Worm (Caenorhabditis elegans) whole organism, early embryonic: Measurements from ENCODE around the gene F49E2.5.

Source experiments
- B0310.2 ChIP-seq: sonication (generic microtip); optimal IDR thresholded peaks from 2 replicates; lab custom pipeline; 2016; ENCODE audit warnings: mild to moderate bottlenecking, missing genetic modification characterization, missing compliant biosample characterization
- F13C5.2 ChIP-seq: sonication (generic microtip); optimal IDR thresholded peaks from 2 replicates; lab custom pipeline; 2017; ENCODE audit warnings: mild to moderate bottlenecking, missing genetic modification characterization, inconsistent platforms, missing compliant biosample characterization
- aly-1 ChIP-seq: sonication (generic microtip); optimal IDR thresholded peaks from 2 replicates; lab custom pipeline; 2016; ENCODE audit warnings: missing genetic modification characterization, missing compliant biosample characterization
- ama-1 ChIP-seq: fragments of 150-350 bp; optimal IDR thresholded peaks from 2 replicates; lab custom pipeline; 2014
- ceh-13 ChIP-seq: fragments of 200-800 bp; sonication (Bioruptor generic); optimal IDR thresholded peaks from 2 replicates; lab custom pipeline; 2018; ENCODE audit warnings: mild to moderate bottlenecking, missing genetic modification characterization, missing compliant biosample characterization
- ets-7 ChIP-seq: sonication (generic microtip); optimal IDR thresholded peaks from 2 replicates; lab custom pipeline; 2016; ENCODE audit warnings: missing genotype, missing genetic modification characterization, missing compliant biosample characterization
- flt-1 ChIP-seq: fragments of 200-800 bp; sonication (Bioruptor generic); IDR thresholded peaks from 2 replicates; pipeline ENCODE4 v1.3.6; 2022; ENCODE audit warnings: missing genetic modification characterization, missing compliant biosample characterization
- hmbx-1 ChIP-seq: sonication (generic microtip); optimal IDR thresholded peaks from 2 replicates; lab custom pipeline; 2016; ENCODE audit warnings: mild to moderate bottlenecking, missing genetic modification characterization, missing compliant biosample characterization
- hnd-1 ChIP-seq: sonication (generic microtip); optimal IDR thresholded peaks from 2 replicates; lab custom pipeline; 2016; ENCODE audit warnings: missing genetic modification characterization, missing compliant biosample characterization
- scrt-1 ChIP-seq: fragments of 200-800 bp; sonication (Bioruptor generic); IDR thresholded peaks from 2 replicates; pipeline ENCODE4 v1.3.6; 2022; ENCODE audit warnings: missing genetic modification characterization, missing compliant biosample characterization
- sea-1 ChIP-seq: fragments of 200-800 bp; sonication (Bioruptor generic); conservative IDR thresholded peaks from 2 replicates; pipeline ENCODE4 v1.3.6; 2022; ENCODE audit warnings: missing genetic modification characterization, missing compliant biosample characterization
- tbx-11 ChIP-seq: fragments of 200-800 bp; sonication (Bioruptor generic); IDR thresholded peaks from 2 replicates; pipeline ENCODE4 v1.3.6; 2022; ENCODE audit warnings: missing genetic modification characterization, missing compliant biosample characterization
- tbx-37 ChIP-seq: fragments of 200-800 bp; sonication (Bioruptor generic); conservative IDR thresholded peaks from 2 replicates; pipeline ENCODE4 v1.3.6; 2022; ENCODE audit warnings: missing genetic modification reagents, missing genetic modification characterization, missing compliant biosample characterization
- tra-4 ChIP-seq: sonication (generic microtip); optimal IDR thresholded peaks from 2 replicates; lab custom pipeline; 2017; ENCODE audit warnings: missing genetic modification characterization, missing compliant biosample characterization

DNA sequence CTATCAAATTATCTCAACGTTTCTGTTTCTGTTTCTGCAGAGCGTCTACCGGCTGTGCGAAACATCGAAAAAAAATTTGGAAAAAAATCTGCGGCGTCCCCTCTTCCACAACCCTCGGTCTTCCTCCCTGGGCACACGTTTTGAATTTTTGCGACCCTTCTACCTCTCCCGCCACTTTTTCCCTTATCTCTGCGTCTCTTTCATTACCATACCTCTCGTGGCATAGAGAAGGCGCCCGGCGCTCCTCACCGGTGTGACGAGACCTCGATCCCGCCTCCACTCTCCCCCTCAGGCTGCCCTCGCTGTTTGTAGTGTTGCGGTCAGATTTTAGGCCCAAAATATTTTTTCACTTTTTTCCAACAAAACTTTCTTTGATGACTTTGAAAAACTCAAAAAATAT is 9.0 kb downstream of the F49E2.5 start:
- TF ChIP-seq sea-1 (GFP tag; lab: Robert Waterston, UW) (no peak), ama-1 (lab: Kevin White, UChicago) (no peak), scrt-1 (no peak), ets-7 (tag; lab: Kevin White, UChicago) (no peak), aly-1 (tag; lab: Kevin White, UChicago) (no peak), ceh-13 (GFP tag; lab: Kevin White, UChicago) (no peak), tbx-37 (GFP tag; lab: Robert Waterston, UW) (no peak), tbx-11 (GFP tag; lab: Robert Waterston, UW) (no peak), F13C5.2 (tag; lab: Kevin White, UChicago) (no peak), flt-1 (GFP tag; lab: Robert Waterston, UW) (no peak), hnd-1 (tag; lab: Kevin White, UChicago) (no peak), B0310.2 (tag; lab: Kevin White, UChicago) (no peak), hmbx-1 (tag; lab: Kevin White, UChicago) (no peak), tra-4 (tag; lab: Kevin White, UChicago) (no peak)
